Fruit fly (Drosophila melanogaster) whole organism, adult: Measurements from ENCODE around the gene CG14974.

Source experiments
- CG12768 ChIP-seq: fragments of 200-800 bp; sonication (Bioruptor generic); optimal IDR thresholded peaks from 2 replicates; lab custom pipeline; 2017; ENCODE audit warnings: missing biosample characterization, missing genetic modification characterization, mild to moderate bottlenecking, moderate library complexity, missing genetic modification reagents
- CG14711 ChIP-seq: fragments of 200-800 bp; sonication (Bioruptor generic); optimal IDR thresholded peaks from 2 replicates; lab custom pipeline; 2018; ENCODE audit warnings: missing biosample characterization, mild to moderate bottlenecking, missing genetic modification characterization, moderate library complexity
- CG1620 ChIP-seq: fragments of 200-800 bp; sonication (Bioruptor generic); optimal IDR thresholded peaks from 2 replicates; lab custom pipeline; 2016; ENCODE audit warnings: missing biosample characterization, missing genetic modification characterization
- CG33017 ChIP-seq: fragments of 200-800 bp; sonication (Bioruptor generic); optimal IDR thresholded peaks from 2 replicates; lab custom pipeline; 2018; ENCODE audit warnings: missing biosample characterization, mild to moderate bottlenecking, missing genetic modification characterization, moderate library complexity
- Clk ChIP-seq: fragments of 200-800 bp; sonication (Bioruptor generic); optimal IDR thresholded peaks from 2 replicates; lab custom pipeline; 2017; ENCODE audit warnings: missing biosample characterization, missing genetic modification characterization
- bab1 ChIP-seq: fragments of 200-800 bp; sonication (Bioruptor generic); optimal IDR thresholded peaks from 3 replicates; lab custom pipeline; 2019; ENCODE audit warnings: missing biosample characterization, mild to moderate bottlenecking, missing genetic modification characterization, moderate library complexity
- cic ChIP-seq: fragments of 200-800 bp; sonication (Bioruptor generic); optimal IDR thresholded peaks from 2 replicates; lab custom pipeline; 2017; ENCODE audit warnings: missing biosample characterization, mild to moderate bottlenecking, missing genetic modification characterization, moderate library complexity
- kay ChIP-seq: fragments of 200-800 bp; sonication (Bioruptor generic); peaks from one replicate; lab custom pipeline; 2016; ENCODE audit warnings: missing biosample characterization, missing genetic modification characterization, borderline replicate concordance
- ovo ChIP-seq: fragments of 200-800 bp; sonication (Bioruptor generic); optimal IDR thresholded peaks from 2 replicates; lab custom pipeline; 2016; ENCODE audit warnings: missing biosample characterization, missing genetic modification characterization

- no peak for TF ChIP-seq CG33017 (tag; lab: Kevin White, UChicago)
- TF ChIP-seq bab1 (GFP tag; lab: Kevin White, UChicago): no peak
- no peak for TF ChIP-seq Clk (GFP tag; lab: Kevin White, UChicago)
- no peak for TF ChIP-seq CG1620
- no peak for TF ChIP-seq cic
- TF ChIP-seq kay (GFP tag; lab: Kevin White, UChicago): no peak
- TF ChIP-seq CG12768 (GFP tag; lab: Kevin White, UChicago): no peak
- no peak for TF ChIP-seq ovo (GFP tag; lab: Kevin White, UChicago)
- TF ChIP-seq CG14711 (tag; lab: Kevin White, UChicago): no peak
Measured at dm6 chr3L:3606986-3607385, 13.8 kb downstream of the CG14974 start.
